Fruit fly (Drosophila melanogaster): ENCODE results near the gene Oatp33Ea.

Oatp33Ea gene

dm6 chr2L:12421793-12422691 is 23.7 kb downstream of the Oatp33Ea start (continued):
- no peak for TF ChIP-seq ham (GFP tag; IDR thresholded peaks at IDR 0.05)
- TF ChIP-seq MBD-R2 (GFP tag; IDR thresholded peaks at IDR 0.05), result 0 out of 2 replicates have a peak, but pooled peaks have one; percentile 7
- TF ChIP-seq ase (GFP tag; IDR thresholded peaks at IDR 0.05), result 0 out of 3 replicates have a peak, but pooled peaks have one; percentile 13
- TF ChIP-seq toy (GFP tag; IDR thresholded peaks at IDR 0.05), result no peak
- TF ChIP-seq Optix (GFP tag; IDR thresholded peaks at IDR 0.05), result no peak
- peak; percentile 13 for TF ChIP-seq CG12769 (tag; optimal IDR thresholded peaks at IDR 0.05)
- TF ChIP-seq CG15073 (GFP tag; optimal IDR thresholded peaks at IDR 0.05), result peak; percentile 96
- TF ChIP-seq zf30C (GFP tag; optimal IDR thresholded peaks at IDR 0.05), result no peak
- TF ChIP-seq CG13424 (tag; optimal IDR thresholded peaks at IDR 0.05), result peak; percentile 2
- no peak for TF ChIP-seq psq (GFP tag; optimal IDR thresholded peaks at IDR 0.05)
- TF ChIP-seq CG18599 (GFP tag; optimal IDR thresholded peaks at IDR 0.05), result peak; percentile 14
- TF ChIP-seq Fer3 (tag; optimal IDR thresholded peaks at IDR 0.05), result no peak
- no peak for TF ChIP-seq Neu2 (GFP tag; optimal IDR thresholded peaks at IDR 0.05; ENCODE audit: borderline replicate concordance)
- TF ChIP-seq Deaf1 (tag; optimal IDR thresholded peaks at IDR 0.05), result no peak
- no peak for TF ChIP-seq CG7963 (GFP tag; IDR thresholded peaks at IDR 0.05; ENCODE audit: partially characterized antibody)
- TF ChIP-seq CG16863 (GFP tag; optimal IDR thresholded peaks at IDR 0.05), result no peak
- TF ChIP-seq dysf (GFP tag; IDR thresholded peaks at IDR 0.05), result peak; percentile 30; the same call in 1 of the 3 replicates
- TF ChIP-seq zen2 (GFP tag; IDR thresholded peaks at IDR 0.05; ENCODE audit: partially characterized antibody), result peak; percentile 6; the same call in 1 of the 3 replicates
- TF ChIP-seq CG14441 (GFP tag; IDR thresholded peaks at IDR 0.05), result no peak
- no peak for TF ChIP-seq tio (GFP tag; optimal IDR thresholded peaks at IDR 0.05)
- no peak for TF ChIP-seq caup (GFP tag; optimal IDR thresholded peaks at IDR 0.05; ENCODE audit: severe bottlenecking)
- TF ChIP-seq CG7928 (GFP tag; optimal IDR thresholded peaks at IDR 0.05), result no peak
- TF ChIP-seq Ets97D (GFP tag; optimal IDR thresholded peaks at IDR 0.05), result no peak
- TF ChIP-seq Lhr (GFP tag; optimal IDR thresholded peaks at IDR 0.05), result no peak
- TF ChIP-seq Scr (GFP tag; IDR thresholded peaks at IDR 0.05; ENCODE audit: partially characterized antibody), result no peak
- no peak for TF ChIP-seq tll (GFP tag; optimal IDR thresholded peaks at IDR 0.05)
- TF ChIP-seq tup (GFP tag; optimal IDR thresholded peaks at IDR 0.05), result no peak
- TF ChIP-seq sug (tag; optimal IDR thresholded peaks at IDR 0.05), result no peak
- TF ChIP-seq ro (GFP tag; IDR thresholded peaks at IDR 0.05), result no peak
- no peak for TF ChIP-seq abd-A (tag; optimal IDR thresholded peaks at IDR 0.05)
- TF ChIP-seq Lim3 (GFP tag; IDR thresholded peaks at IDR 0.05), result no peak
- TF ChIP-seq lov (optimal IDR thresholded peaks at IDR 0.05), result no peak
- no peak for TF ChIP-seq lov (GFP tag; IDR thresholded peaks at IDR 0.05)
- peak; percentile 10 for TF ChIP-seq CG10209 (GFP tag; optimal IDR thresholded peaks at IDR 0.05)
- TF ChIP-seq kni (GFP tag; optimal IDR thresholded peaks at IDR 0.05), result no peak
- no peak for TF ChIP-seq chif (GFP tag; optimal IDR thresholded peaks at IDR 0.05)
- TF ChIP-seq nom (GFP tag; optimal IDR thresholded peaks at IDR 0.05), result no peak
- TF ChIP-seq slp2 (GFP tag; optimal IDR thresholded peaks at IDR 0.05), result no peak
- no peak for TF ChIP-seq CG14710 (tag; optimal IDR thresholded peaks at IDR 0.05)
- no peak for TF ChIP-seq Camta (GFP tag; optimal IDR thresholded peaks at IDR 0.05)
- no peak for TF ChIP-seq sim (GFP tag; IDR thresholded peaks at IDR 0.05)
- TF ChIP-seq z (GFP tag; IDR thresholded peaks at IDR 0.05), result peak; percentile 98
- TF ChIP-seq CG14050 (GFP tag; IDR thresholded peaks at IDR 0.05), result no peak
- TF ChIP-seq phol (tag; optimal IDR thresholded peaks at IDR 0.05), result no peak
- TF ChIP-seq ara (GFP tag; IDR thresholded peaks at IDR 0.05), result no peak
- no peak for TF ChIP-seq Six4 (GFP tag; optimal IDR thresholded peaks at IDR 0.05)
- TF ChIP-seq TFAM (GFP tag; optimal IDR thresholded peaks at IDR 0.05), result no peak
- no peak for TF ChIP-seq Bgb (GFP tag; IDR thresholded peaks at IDR 0.05; ENCODE audit: partially characterized antibody)
